Worm (Caenorhabditis elegans) whole organism, L2 larva: Measurements from ENCODE around the gene F43C11.16.

Source experiments
- aly-2 ChIP-seq: fragments of 150-350 bp; optimal IDR thresholded peaks from 2 replicates; lab custom pipeline; 2014; ENCODE audit warnings: missing biosample characterization, missing genetic modification characterization
- ama-1 ChIP-seq: fragments of 150-350 bp; optimal IDR thresholded peaks from 2 replicates; lab custom pipeline; 2018; ENCODE audit warnings: inconsistent platforms
- ceh-16 ChIP-seq: fragments of 150-350 bp; optimal IDR thresholded peaks from 2 replicates; lab custom pipeline; 2014; ENCODE audit warnings: missing biosample characterization, missing genetic modification characterization
- mab-5 ChIP-seq: fragments of 150-350 bp; optimal IDR thresholded peaks from 2 replicates; lab custom pipeline; 2014; ENCODE audit warnings: missing biosample characterization, missing genetic modification characterization
- mdl-1 ChIP-seq, 2 experiments: fragments of 150-350 bp in 1 of 2; sonication (generic microtip) in 1 of 2; optimal IDR thresholded peaks; 2 replicates each; lab custom pipeline; 2017; ENCODE audit warnings: missing biosample characterization in 2 of 2, missing genetic modification characterization in 2 of 2
- skn-1 ChIP-seq: sonication (generic microtip); optimal IDR thresholded peaks from 2 replicates; lab custom pipeline; 2017; ENCODE audit warnings: missing biosample characterization, missing genetic modification characterization
- unc-55 ChIP-seq: fragments of 150-350 bp; sonication (generic microtip); optimal IDR thresholded peaks from 3 replicates; lab custom pipeline; 2014; ENCODE audit warnings: missing biosample characterization, missing genetic modification reagents, missing genetic modification characterization

ce11 chrII:2340974-2341373 is 18.9 kb downstream of the F43C11.16 start:
- no peak for TF ChIP-seq mdl-1 (tag; optimal IDR thresholded peaks at IDR 0.05; lab: Kevin White, UChicago)
- no peak for TF ChIP-seq ceh-16 (tag; lab: Kevin White, UChicago)
- peak; percentile 26 for TF ChIP-seq unc-55 (GFP tag; lab: Kevin White, UChicago)
- TF ChIP-seq skn-1, result no peak
- no peak for TF ChIP-seq ama-1 (lab: Kevin White, UChicago)
- TF ChIP-seq mab-5 (tag; lab: Kevin White, UChicago), result no peak
- TF ChIP-seq aly-2 (tag; lab: Kevin White, UChicago), result no peak
